Worm (Caenorhabditis elegans) whole organism, late embryonic: Measurements from ENCODE around the gene R105.5.
A peak's percentile ranks its signal among the peaks of the same experiment; 100 is the strongest.

Experiments used
- C38D4.7 ChIP-seq: fragments of 200-800 bp; sonication (Bioruptor generic); optimal IDR thresholded peaks from 2 replicates; lab custom pipeline; 2018; ENCODE audit warnings: mild to moderate bottlenecking, missing genetic modification characterization, moderate library complexity, missing compliant biosample characterization
- F13H6.1 ChIP-seq: sonication (generic microtip); optimal IDR thresholded peaks from 2 replicates; lab custom pipeline; 2016; ENCODE audit warnings: missing genetic modification characterization, missing compliant biosample characterization
- K02D7.2 ChIP-seq: sonication (generic microtip); optimal IDR thresholded peaks from 2 replicates; lab custom pipeline; 2017; ENCODE audit warnings: mild to moderate bottlenecking, missing genetic modification characterization, missing compliant biosample characterization
- K09A11.1 ChIP-seq: sonication (generic microtip); optimal IDR thresholded peaks from 2 replicates; lab custom pipeline; 2017; ENCODE audit warnings: antibody characterized with exemption, mild to moderate bottlenecking, missing genetic modification characterization, missing compliant biosample characterization; ENCODE audit not compliant: insufficient read depth
- T23F11.4 ChIP-seq: fragments of 200-800 bp; sonication (Bioruptor generic); optimal IDR thresholded peaks from 2 replicates; lab custom pipeline; 2018; ENCODE audit warnings: mild to moderate bottlenecking, missing genetic modification characterization, missing compliant biosample characterization
- ahr-1 ChIP-seq: sonication (generic microtip); optimal IDR thresholded peaks from 2 replicates; lab custom pipeline; 2016; ENCODE audit warnings: missing genetic modification characterization, missing compliant biosample characterization
- ceh-14 ChIP-seq: sonication (generic microtip); optimal IDR thresholded peaks from 2 replicates; lab custom pipeline; 2016; ENCODE audit warnings: missing genotype, missing genetic modification characterization, missing compliant biosample characterization
- ceh-2 ChIP-seq: sonication (generic microtip); optimal IDR thresholded peaks from 2 replicates; lab custom pipeline; 2016; ENCODE audit warnings: missing genotype, missing genetic modification characterization, missing compliant biosample characterization
- ceh-22 ChIP-seq: sonication (generic microtip); optimal IDR thresholded peaks from 2 replicates; lab custom pipeline; 2017; ENCODE audit warnings: missing biosample characterization, missing genetic modification characterization
- ceh-24 ChIP-seq: sonication (generic microtip); optimal IDR thresholded peaks from 2 replicates; lab custom pipeline; 2016; ENCODE audit warnings: mild to moderate bottlenecking, missing genetic modification characterization, missing compliant biosample characterization
- ceh-30 ChIP-seq: fragments of 150-350 bp; optimal IDR thresholded peaks from 2 replicates; lab custom pipeline; 2014; ENCODE audit warnings: missing biosample characterization, missing genetic modification characterization
- ceh-31 ChIP-seq: sonication (generic microtip); optimal IDR thresholded peaks from 2 replicates; lab custom pipeline; 2016; ENCODE audit warnings: missing genetic modification characterization, missing compliant biosample characterization
- ceh-34 ChIP-seq: sonication (generic microtip); optimal IDR thresholded peaks from 2 replicates; lab custom pipeline; 2016; ENCODE audit warnings: mild to moderate bottlenecking, missing genetic modification characterization, missing compliant biosample characterization
- ceh-6 ChIP-seq: fragments of 200-800 bp; sonication (Bioruptor generic); optimal IDR thresholded peaks from 2 replicates; lab custom pipeline; 2018; ENCODE audit warnings: mild to moderate bottlenecking, missing genetic modification characterization, missing compliant biosample characterization
- ceh-9 ChIP-seq: sonication (generic microtip); optimal IDR thresholded peaks from 2 replicates; lab custom pipeline; 2016; ENCODE audit warnings: mild to moderate bottlenecking, missing genetic modification characterization, inconsistent platforms, missing compliant biosample characterization
- che-1 ChIP-seq: sonication (generic microtip); optimal IDR thresholded peaks from 2 replicates; lab custom pipeline; 2016; ENCODE audit warnings: mild to moderate bottlenecking, missing genetic modification characterization, missing compliant biosample characterization
- dmd-4 ChIP-seq: sonication (generic microtip); optimal IDR thresholded peaks from 2 replicates; lab custom pipeline; 2016; ENCODE audit warnings: borderline replicate concordance, missing genetic modification characterization, missing compliant biosample characterization
- elt-4 ChIP-seq: sonication (generic microtip); optimal IDR thresholded peaks from 2 replicates; lab custom pipeline; 2016; ENCODE audit warnings: missing genetic modification characterization, missing compliant biosample characterization
- ets-4 ChIP-seq: sonication (generic microtip); optimal IDR thresholded peaks from 2 replicates; lab custom pipeline; 2016; ENCODE audit warnings: missing genetic modification characterization, missing compliant biosample characterization
- fkh-6 ChIP-seq: sonication (generic microtip); optimal IDR thresholded peaks from 2 replicates; lab custom pipeline; 2016; ENCODE audit warnings: missing genetic modification characterization, missing compliant biosample characterization
- gmeb-2 ChIP-seq: sonication (generic microtip); optimal IDR thresholded peaks from 2 replicates; lab custom pipeline; 2016; ENCODE audit warnings: missing genetic modification characterization, inconsistent platforms, missing compliant biosample characterization
- hlh-30 ChIP-seq: sonication (generic microtip); optimal IDR thresholded peaks from 2 replicates; lab custom pipeline; 2017; ENCODE audit warnings: antibody characterized with exemption, missing genetic modification characterization, missing compliant biosample characterization; ENCODE audit not compliant: insufficient read depth
- hlh-8 ChIP-seq: sonication (generic microtip); optimal IDR thresholded peaks from 2 replicates; lab custom pipeline; 2016; ENCODE audit warnings: missing genotype, missing genetic modification characterization, missing compliant biosample characterization
- lin-11 ChIP-seq: fragments of 200-800 bp; sonication (Bioruptor generic); optimal IDR thresholded peaks from 2 replicates; lab custom pipeline; 2018; ENCODE audit warnings: mild to moderate bottlenecking, missing genetic modification characterization, missing compliant biosample characterization
- madf-2 ChIP-seq: sonication (generic microtip); optimal IDR thresholded peaks from 2 replicates; lab custom pipeline; 2017; ENCODE audit warnings: missing genetic modification characterization, missing compliant biosample characterization
- nfya-1 ChIP-seq: sonication (generic microtip); optimal IDR thresholded peaks from 2 replicates; lab custom pipeline; 2017; ENCODE audit warnings: missing genetic modification characterization, mild to moderate bottlenecking, missing compliant biosample characterization, antibody characterized with exemption, moderate library complexity
- npax-4 ChIP-seq: sonication (generic microtip); optimal IDR thresholded peaks from 2 replicates; lab custom pipeline; 2016; ENCODE audit warnings: missing genetic modification characterization, missing compliant biosample characterization
- odd-2 ChIP-seq: sonication (generic microtip); optimal IDR thresholded peaks from 2 replicates; lab custom pipeline; 2017; ENCODE audit warnings: antibody characterized with exemption, mild to moderate bottlenecking, missing genetic modification characterization, missing compliant biosample characterization
- pag-3 ChIP-seq: sonication (generic microtip); optimal IDR thresholded peaks from 2 replicates; lab custom pipeline; 2016; ENCODE audit warnings: missing compliant biosample characterization, missing genetic modification characterization, borderline replicate concordance
- pax-1 ChIP-seq: fragments of 150-350 bp; optimal IDR thresholded peaks from 2 replicates; lab custom pipeline; 2014; ENCODE audit warnings: missing biosample characterization, missing genetic modification characterization
- pqm-1 ChIP-seq: sonication (generic microtip); optimal IDR thresholded peaks from 2 replicates; lab custom pipeline; 2016; ENCODE audit warnings: missing genetic modification characterization, missing compliant biosample characterization
- ref-2 ChIP-seq: sonication (generic microtip); optimal IDR thresholded peaks from 2 replicates; lab custom pipeline; 2016; ENCODE audit warnings: missing genetic modification characterization, missing compliant biosample characterization
- sox-2 ChIP-seq: fragments of 200-800 bp; sonication (Bioruptor generic); IDR thresholded peaks from 2 replicates; pipeline ENCODE4 v1.3.6; 2022; ENCODE audit warnings: missing genetic modification reagents, missing genetic modification characterization, missing compliant biosample characterization
- syd-9 ChIP-seq: sonication (generic microtip); optimal IDR thresholded peaks from 2 replicates; lab custom pipeline; 2016; ENCODE audit warnings: mild to moderate bottlenecking, missing genetic modification characterization, moderate library complexity, missing compliant biosample characterization
- tbx-7 ChIP-seq: sonication (generic microtip); optimal IDR thresholded peaks from 2 replicates; lab custom pipeline; 2016; ENCODE audit warnings: missing genotype, missing genetic modification characterization, missing compliant biosample characterization
- ttx-3 ChIP-seq: sonication (generic microtip); optimal IDR thresholded peaks from 2 replicates; lab custom pipeline; 2016; ENCODE audit warnings: missing genetic modification reagents, missing genetic modification characterization, missing compliant biosample characterization
- unc-55 ChIP-seq: sonication (generic microtip); optimal IDR thresholded peaks from 2 replicates; lab custom pipeline; 2017; ENCODE audit warnings: missing biosample characterization, missing genetic modification reagents, missing genetic modification characterization
- ztf-16 ChIP-seq: sonication (generic microtip); optimal IDR thresholded peaks from 2 replicates; lab custom pipeline; 2017; ENCODE audit warnings: missing genetic modification characterization, missing compliant biosample characterization

Gene R105.5

DNA sequence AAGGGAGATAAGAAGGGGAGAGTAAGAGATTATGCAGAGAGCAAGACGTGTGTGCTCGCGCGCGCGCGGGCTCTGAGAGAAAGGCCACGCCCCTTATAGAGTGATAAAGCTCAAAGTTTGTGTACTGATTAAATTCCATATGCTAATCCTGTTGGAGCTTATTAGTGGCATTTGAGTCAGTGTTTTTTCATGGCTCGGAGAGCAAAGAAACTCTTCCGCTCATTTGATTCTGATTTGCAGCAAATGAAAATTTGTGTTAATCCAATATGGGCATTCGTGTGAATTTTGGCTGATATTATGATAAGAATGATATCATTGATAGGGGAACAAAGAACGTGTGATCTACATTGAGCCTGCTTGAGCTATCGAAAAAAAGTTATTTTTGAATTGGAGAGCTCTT, 22.6 kb upstream of the R105.5 start:
- TF ChIP-seq ceh-34 (tag; lab: Kevin White, UChicago): no peak
- no peak for TF ChIP-seq che-1 (tag; lab: Kevin White, UChicago)
- peak; percentile 3 for TF ChIP-seq ceh-14 (tag; lab: Kevin White, UChicago)

DNA sequence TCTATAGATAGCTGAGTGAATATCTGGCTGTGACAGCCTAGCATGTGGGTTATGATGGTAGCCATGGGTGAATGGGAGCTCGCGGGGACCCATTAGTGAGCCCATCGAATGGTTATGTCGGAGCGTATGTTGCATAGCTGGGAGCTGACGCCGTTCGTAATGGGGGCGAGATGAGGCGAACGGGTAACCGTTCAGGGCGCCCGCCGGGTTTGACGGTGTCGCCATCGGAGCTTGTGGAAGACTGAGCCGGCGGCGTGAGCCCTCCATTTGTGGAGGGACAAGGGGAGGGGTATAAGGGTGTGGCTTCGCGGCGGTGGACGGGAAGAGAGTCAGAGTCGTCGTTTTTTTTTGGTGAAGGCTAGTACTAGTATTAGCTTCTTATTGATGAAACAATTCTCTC, 12.2 kb upstream of the R105.5 start:
- no peak for TF ChIP-seq lin-11 (tag; lab: Kevin White, UChicago)
- TF ChIP-seq ceh-14 (tag; lab: Kevin White, UChicago): no peak
- TF ChIP-seq npax-4 (tag; lab: Kevin White, UChicago): no peak
- TF ChIP-seq ttx-3 (tag; lab: Kevin White, UChicago): no peak
- no peak for TF ChIP-seq fkh-6 (tag; lab: Kevin White, UChicago)
- TF ChIP-seq ceh-31: peak; percentile 4
- TF ChIP-seq pqm-1 (tag; lab: Kevin White, UChicago): no peak
- TF ChIP-seq ceh-24 (tag; lab: Kevin White, UChicago): no peak
- TF ChIP-seq, all 69 proteins: peak for 1

DNA sequence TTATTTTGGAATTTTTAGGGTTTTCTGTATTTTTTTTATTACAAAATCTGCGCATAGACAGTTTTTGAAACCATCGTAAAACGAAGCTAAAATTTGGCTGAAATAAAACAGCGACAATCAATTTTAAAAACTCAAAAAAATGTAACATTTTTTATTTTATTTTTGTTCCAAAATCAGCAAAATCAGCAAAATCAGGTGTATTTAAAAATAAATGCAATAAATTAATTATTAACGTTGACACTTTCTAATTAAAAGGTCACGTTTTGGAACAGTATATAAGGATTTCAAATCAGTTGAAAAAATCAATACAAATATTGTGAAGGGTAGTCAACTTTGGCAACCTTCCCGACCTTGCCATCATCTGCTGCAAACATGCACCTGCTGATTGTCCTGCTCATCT, 2.7 kb upstream of the R105.5 start, which contains the start of gene R105.1:
TSS of gene R105.1 (plus strand) at position 301 of the 400 bp plus-strand sequence.
- TF ChIP-seq madf-2 (tag; lab: Kevin White, UChicago): no peak

DNA sequence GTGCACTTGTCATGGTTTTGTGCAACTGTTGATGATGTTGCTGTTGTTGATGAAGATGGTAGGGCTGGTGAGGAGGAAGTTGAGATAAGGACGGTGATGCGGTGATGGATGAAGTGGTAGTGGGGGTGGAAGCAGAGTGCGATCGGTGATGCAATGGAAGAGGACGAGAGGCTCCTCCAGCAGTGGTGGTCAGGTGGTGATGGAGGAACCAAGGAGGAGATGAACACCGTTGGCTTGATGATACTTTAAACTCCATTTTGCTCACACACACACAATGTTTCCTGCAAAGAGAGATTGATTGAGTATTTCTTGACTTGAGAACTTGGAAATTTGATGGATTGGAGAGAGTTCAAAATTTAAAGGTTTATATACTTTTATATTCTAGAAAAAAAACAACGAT, 1.7 kb downstream of the R105.5 start, which contains the start of gene F19C7.8:
TSS of gene F19C7.8 (minus strand) at position 256 of the 400 bp plus-strand sequence.
- TF ChIP-seq ceh-30 (tag; lab: Kevin White, UChicago): no peak
- TF ChIP-seq unc-55: peak; percentile 44

DNA sequence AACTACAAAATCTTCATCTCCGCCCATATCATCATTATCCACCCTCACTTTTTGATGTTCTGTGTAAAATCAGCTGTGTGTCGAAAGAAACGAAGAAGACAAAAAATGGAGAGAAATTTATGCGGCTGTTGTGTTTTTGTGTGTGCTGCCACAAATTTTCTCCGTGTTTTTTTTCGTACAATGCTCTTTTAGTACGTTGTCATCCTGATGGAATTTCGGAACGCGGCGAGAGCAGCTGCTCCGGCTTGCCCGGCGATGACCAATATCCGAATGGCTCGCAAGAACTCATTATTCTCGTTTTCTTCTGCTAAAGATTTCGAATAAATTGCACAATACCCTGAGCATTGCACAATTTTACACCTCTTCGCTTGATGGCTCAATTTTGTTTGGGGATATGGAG, 3.3 kb downstream of the R105.5 start:
- TF ChIP-seq hlh-8 (tag; lab: Kevin White, UChicago): no peak
- TF ChIP-seq ztf-16 (tag; lab: Kevin White, UChicago): no peak
- no peak for TF ChIP-seq ahr-1 (tag; lab: Kevin White, UChicago)
- no peak for TF ChIP-seq T23F11.4 (GFP tag; lab: Kevin White, UChicago)
- no peak for TF ChIP-seq ceh-2 (tag; lab: Kevin White, UChicago)
- TF ChIP-seq ets-4 (tag; lab: Kevin White, UChicago): no peak
- no peak for TF ChIP-seq tbx-7 (tag; lab: Kevin White, UChicago)
- TF ChIP-seq ref-2 (tag; lab: Kevin White, UChicago): no peak
- TF ChIP-seq ceh-22 (tag; lab: Kevin White, UChicago): no peak
- no peak for TF ChIP-seq ceh-6
- no peak for TF ChIP-seq elt-4
- TF ChIP-seq C38D4.7 (GFP tag; lab: Kevin White, UChicago): no peak
- no peak for TF ChIP-seq nfya-1 (tag; lab: Kevin White, UChicago)
- no peak for TF ChIP-seq dmd-4 (tag; lab: Kevin White, UChicago)
- no peak for TF ChIP-seq ttx-3 (tag; lab: Kevin White, UChicago)
- TF ChIP-seq K02D7.2 (tag; lab: Kevin White, UChicago): no peak
- no peak for TF ChIP-seq gmeb-2 (tag; lab: Kevin White, UChicago)

DNA sequence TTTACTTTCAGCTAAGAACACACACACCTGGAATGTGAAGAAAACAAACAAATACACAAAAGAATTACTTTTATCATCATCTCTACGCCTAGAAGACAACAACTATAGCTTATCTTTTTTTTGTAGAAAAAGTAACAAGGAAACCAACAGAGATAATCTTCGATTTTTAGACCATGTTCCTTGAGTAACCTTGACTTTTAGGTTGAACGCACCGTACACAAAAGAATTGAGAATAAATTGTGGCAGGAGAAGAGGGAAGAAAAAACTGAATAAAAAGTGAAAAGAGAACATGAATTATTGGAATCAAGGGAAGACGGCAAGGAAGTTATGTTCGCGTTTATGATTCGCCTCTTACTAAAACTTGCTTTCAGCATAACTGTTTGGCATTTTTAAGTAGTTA, 4.8 kb downstream of the R105.5 start:
- TF ChIP-seq pag-3 (tag; lab: Kevin White, UChicago) (no peak), sox-2 (GFP tag; lab: Robert Waterston, UW) (no peak), F13H6.1 (tag; lab: Kevin White, UChicago) (no peak), odd-2 (tag; lab: Kevin White, UChicago) (no peak), K02D7.2 (tag; lab: Kevin White, UChicago) (no peak), madf-2 (tag; lab: Kevin White, UChicago) (no peak), syd-9 (tag; lab: Kevin White, UChicago) (no peak), nfya-1 (tag; lab: Kevin White, UChicago) (no peak), K09A11.1 (tag; lab: Kevin White, UChicago) (no peak), pax-1 (tag; lab: Kevin White, UChicago) (no peak), hlh-30 (no peak), ceh-9 (no peak)
- TF ChIP-seq, all 69 proteins: peak for 0
